Worm (Caenorhabditis elegans): ENCODE data around the gene hpr-17.

The hpr-17 gene

ce11 chrII:13156971-13157370, at the start of gene hpr-17, which contains the start of gene F32A11.1:
hpr-17 (minus strand) TSS chrII:13157047.
F32A11.1 (plus strand) TSS chrII:13157329.
- peak; percentile 51 for TF ChIP-seq tbx-2 (tag; optimal IDR thresholded peaks at IDR 0.05)
- TF ChIP-seq mml-1 (tag; optimal IDR thresholded peaks at IDR 0.05): no peak
- no peak for TF ChIP-seq eor-1 (tag; optimal IDR thresholded peaks at IDR 0.05)
- TF ChIP-seq pha-4 (tag; optimal IDR thresholded peaks at IDR 0.05): peak; percentile 92
- TF ChIP-seq R02D3.7 (tag; optimal IDR thresholded peaks at IDR 0.05): peak; percentile 64
- TF ChIP-seq daf-12 (tag; optimal IDR thresholded peaks at IDR 0.05): no peak
- no peak for TF ChIP-seq aly-2 (tag; optimal IDR thresholded peaks at IDR 0.05)
- peak; percentile 13 for TF ChIP-seq jun-1 (tag; optimal IDR thresholded peaks at IDR 0.05)
- peak; percentile 67 for TF ChIP-seq lin-39 (tag; optimal IDR thresholded peaks at IDR 0.05)
- no peak for TF ChIP-seq fos-1 (tag; optimal IDR thresholded peaks at IDR 0.05)
- peak; percentile 49 for TF ChIP-seq elt-2 (tag; optimal IDR thresholded peaks at IDR 0.05)
- TF ChIP-seq lin-15B (tag; optimal IDR thresholded peaks at IDR 0.05): peak; percentile 94
- TF ChIP-seq elt-1 (tag; optimal IDR thresholded peaks at IDR 0.05): no peak
- no peak for TF ChIP-seq ceh-9 (tag; optimal IDR thresholded peaks at IDR 0.05)
- peak; percentile 39 for TF ChIP-seq ceh-28 (tag; optimal IDR thresholded peaks at IDR 0.05)
- TF ChIP-seq nhr-43 (tag; optimal IDR thresholded peaks at IDR 0.05; ENCODE audit: poor library complexity, severe bottlenecking): peak; percentile 80
- no peak for TF ChIP-seq egl-27 (tag; optimal IDR thresholded peaks at IDR 0.05)
- TF ChIP-seq mdl-1 (tag; optimal IDR thresholded peaks at IDR 0.05): no peak
- TF ChIP-seq nhr-11 (tag; optimal IDR thresholded peaks at IDR 0.05): no peak
- TF ChIP-seq lsy-12 (tag; optimal IDR thresholded peaks at IDR 0.05): peak; percentile 67
- TF ChIP-seq elt-3 (tag; optimal IDR thresholded peaks at IDR 0.05): no peak
- TF ChIP-seq nhr-77 (tag; optimal IDR thresholded peaks at IDR 0.05): no peak
- TF ChIP-seq egl-5 (tag; optimal IDR thresholded peaks at IDR 0.05): peak; percentile 14
- TF ChIP-seq fkh-10 (GFP tag; optimal IDR thresholded peaks at IDR 0.05): peak; percentile 45
- no peak for TF ChIP-seq nhr-67 (tag; optimal IDR thresholded peaks at IDR 0.05)
- peak; percentile 31 for TF ChIP-seq ceh-82 (tag; optimal IDR thresholded peaks at IDR 0.05)
- no peak for TF ChIP-seq ztf-4 (tag; optimal IDR thresholded peaks at IDR 0.05)
- TF ChIP-seq nhr-76 (tag; optimal IDR thresholded peaks at IDR 0.05): no peak
- TF ChIP-seq unc-39 (tag; optimal IDR thresholded peaks at IDR 0.05): no peak
- TF ChIP-seq pqm-1 (tag; optimal IDR thresholded peaks at IDR 0.05): peak; percentile 53
- no peak for TF ChIP-seq zag-1 (tag; optimal IDR thresholded peaks at IDR 0.05)
- TF ChIP-seq nhr-12 (tag; optimal IDR thresholded peaks at IDR 0.05): no peak
- TF ChIP-seq nhr-23 (tag; optimal IDR thresholded peaks at IDR 0.05): peak; percentile 87
- TF ChIP-seq nhr-237 (tag; optimal IDR thresholded peaks at IDR 0.05): no peak
- peak; percentile 64 for TF ChIP-seq skn-1 (tag; optimal IDR thresholded peaks at IDR 0.05)
- TF ChIP-seq fkh-2 (tag; optimal IDR thresholded peaks at IDR 0.05): no peak
- TF ChIP-seq snpc-4 (tag; optimal IDR thresholded peaks at IDR 0.05): peak; percentile 87
- TF ChIP-seq nhr-25 (tag; optimal IDR thresholded peaks at IDR 0.05): peak; percentile 67
- no peak for TF ChIP-seq ceh-16 (tag; optimal IDR thresholded peaks at IDR 0.05)
- TF ChIP-seq ztf-11 (tag; optimal IDR thresholded peaks at IDR 0.05): no peak
- no peak for TF ChIP-seq sea-2 (GFP tag; optimal IDR thresholded peaks at IDR 0.05)
- no peak for TF ChIP-seq unc-62 (GFP tag; optimal IDR thresholded peaks at IDR 0.05)
- no peak for TF ChIP-seq ZK546.5 (tag; optimal IDR thresholded peaks at IDR 0.05)
- TF ChIP-seq hmg-11 (tag; optimal IDR thresholded peaks at IDR 0.05): peak; percentile 31
- TF ChIP-seq nfya-1 (tag; optimal IDR thresholded peaks at IDR 0.05; ENCODE audit: insufficient read depth): peak; percentile 87
- TF ChIP-seq ama-1 (optimal IDR thresholded peaks at IDR 0.05): no peak
- TF ChIP-seq nhr-28 (tag; optimal IDR thresholded peaks at IDR 0.05): no peak
